Worm (Caenorhabditis elegans) whole organism, dauer: ENCODE data around the gene ftr-1.

Experiments used
- unc-62 ChIP-seq: sonication (generic microtip); optimal IDR thresholded peaks from 2 replicates; lab custom pipeline; 2017; ENCODE audit warnings: missing biosample characterization, missing genetic modification reagents, missing genetic modification characterization

Gene ftr-1

ce11 chrV:20241243-20241862, 44.6 kb downstream of the ftr-1 start:
- no peak for TF ChIP-seq unc-62 (GFP tag; lab: Kevin White, UChicago)
